Worm (Caenorhabditis elegans) whole organism, L3 larva: Measurements from ENCODE around the gene Y19D10B.8.
"Not testable (repeated sequence)": the region's sequence is repeated elsewhere in the genome, so short reads cannot be mapped to it uniquely, and the experiment has no call there.

Experiments
- R02D3.7 ChIP-seq: fragments of 150-350 bp; optimal IDR thresholded peaks from 2 replicates; lab custom pipeline; 2014; ENCODE audit warnings: missing biosample characterization, missing genetic modification characterization
- ZK546.5 ChIP-seq: sonication (generic microtip); optimal IDR thresholded peaks from 2 replicates; lab custom pipeline; 2017; ENCODE audit warnings: missing biosample characterization, missing genetic modification characterization
- aly-2 ChIP-seq: fragments of 150-350 bp; optimal IDR thresholded peaks from 2 replicates; lab custom pipeline; 2014; ENCODE audit warnings: missing biosample characterization, missing genetic modification characterization
- ama-1 ChIP-seq: fragments of 150-350 bp; optimal IDR thresholded peaks from 2 replicates; lab custom pipeline; 2018
- ceh-16 ChIP-seq: sonication (generic microtip); optimal IDR thresholded peaks from 2 replicates; lab custom pipeline; 2017; ENCODE audit warnings: missing biosample characterization, missing genetic modification characterization
- ceh-28 ChIP-seq: fragments of 150-350 bp; optimal IDR thresholded peaks from 2 replicates; lab custom pipeline; 2014; ENCODE audit warnings: missing biosample characterization, missing genetic modification reagents, missing genetic modification characterization
- daf-12 ChIP-seq: fragments of 150-350 bp; optimal IDR thresholded peaks from 2 replicates; lab custom pipeline; 2014; ENCODE audit warnings: missing biosample characterization, missing genetic modification reagents, missing genetic modification characterization
- egl-27 ChIP-seq: sonication (generic microtip); optimal IDR thresholded peaks from 4 replicates; lab custom pipeline; 2017; ENCODE audit warnings: missing biosample characterization, missing genetic modification reagents, missing genetic modification characterization
- elt-1 ChIP-seq: fragments of 150-350 bp; optimal IDR thresholded peaks from 2 replicates; lab custom pipeline; 2014; ENCODE audit warnings: missing biosample characterization, missing genetic modification characterization
- elt-2 ChIP-seq: sonication (generic microtip); optimal IDR thresholded peaks from 2 replicates; lab custom pipeline; 2016; ENCODE audit warnings: missing genetic modification reagents, mild to moderate bottlenecking, missing genetic modification characterization, missing compliant biosample characterization
- eor-1 ChIP-seq, 2 experiments: fragments of 150-350 bp; optimal IDR thresholded peaks; 2 replicates each; lab custom pipeline; 2014 to 2018; ENCODE audit warnings: missing biosample characterization in 2 of 2, missing genetic modification characterization in 2 of 2
- fkh-10 ChIP-seq: sonication (generic microtip); optimal IDR thresholded peaks from 2 replicates; lab custom pipeline; 2017; ENCODE audit warnings: missing biosample characterization, missing genetic modification reagents, missing genetic modification characterization
- fkh-2 ChIP-seq: fragments of 150-350 bp; optimal IDR thresholded peaks from 2 replicates; lab custom pipeline; 2014; ENCODE audit warnings: missing biosample characterization, missing genetic modification reagents, missing genetic modification characterization
- hmg-11 ChIP-seq: sonication (generic microtip); optimal IDR thresholded peaks from 2 replicates; lab custom pipeline; 2016; ENCODE audit warnings: missing genetic modification characterization, missing compliant biosample characterization
- jun-1 ChIP-seq: fragments of 150-350 bp; optimal IDR thresholded peaks from 2 replicates; lab custom pipeline; 2014; ENCODE audit warnings: missing biosample characterization, missing genetic modification reagents, missing genetic modification characterization
- lin-15B ChIP-seq: fragments of 150-350 bp; optimal IDR thresholded peaks from 2 replicates; lab custom pipeline; 2014; ENCODE audit warnings: missing biosample characterization, missing genetic modification characterization
- lin-39 ChIP-seq: fragments of 150-350 bp; optimal IDR thresholded peaks from 2 replicates; lab custom pipeline; 2018; ENCODE audit warnings: missing biosample characterization, missing genetic modification reagents, missing genetic modification characterization
- mdl-1 ChIP-seq: fragments of 150-350 bp; optimal IDR thresholded peaks from 2 replicates; lab custom pipeline; 2014; ENCODE audit warnings: missing biosample characterization, missing genetic modification characterization
- mml-1 ChIP-seq: fragments of 150-350 bp; sonication (generic microtip); optimal IDR thresholded peaks from 3 replicates; lab custom pipeline; 2014; ENCODE audit warnings: missing biosample characterization, missing genetic modification characterization
- nfya-1 ChIP-seq: sonication (generic microtip); optimal IDR thresholded peaks from 2 replicates; lab custom pipeline; 2017; ENCODE audit warnings: missing genetic modification characterization, mild to moderate bottlenecking, missing compliant biosample characterization, antibody characterized with exemption, moderate library complexity; ENCODE audit not compliant: insufficient read depth
- nhr-11 ChIP-seq: fragments of 150-350 bp; optimal IDR thresholded peaks from 2 replicates; lab custom pipeline; 2014; ENCODE audit warnings: missing biosample characterization, missing genetic modification characterization
- nhr-23 ChIP-seq: fragments of 150-350 bp; optimal IDR thresholded peaks from 2 replicates; lab custom pipeline; 2014; ENCODE audit warnings: missing biosample characterization, missing genetic modification reagents, missing genetic modification characterization
- nhr-237 ChIP-seq: fragments of 150-350 bp; optimal IDR thresholded peaks from 2 replicates; lab custom pipeline; 2014; ENCODE audit warnings: missing biosample characterization, missing genetic modification characterization
- nhr-25 ChIP-seq: sonication (generic microtip); optimal IDR thresholded peaks from 2 replicates; lab custom pipeline; 2017; ENCODE audit warnings: missing biosample characterization, missing genetic modification characterization
- nhr-28 ChIP-seq: fragments of 150-350 bp; optimal IDR thresholded peaks from 2 replicates; lab custom pipeline; 2014; ENCODE audit warnings: missing biosample characterization, missing genetic modification characterization
- nhr-43 ChIP-seq: sonication (generic microtip); optimal IDR thresholded peaks from 2 replicates; lab custom pipeline; 2016; ENCODE audit warnings: mild to moderate bottlenecking, missing genetic modification characterization, missing compliant biosample characterization; ENCODE audit not compliant: poor library complexity, severe bottlenecking
- nhr-67 ChIP-seq: fragments of 150-350 bp; optimal IDR thresholded peaks from 2 replicates; lab custom pipeline; 2014; ENCODE audit warnings: missing biosample characterization, missing genetic modification characterization
- nhr-76 ChIP-seq: fragments of 150-350 bp; sonication (generic microtip); optimal IDR thresholded peaks from 5 replicates; lab custom pipeline; 2014; ENCODE audit warnings: missing biosample characterization, missing genetic modification characterization
- pha-4 ChIP-seq: fragments of 150-350 bp; optimal IDR thresholded peaks from 2 replicates; lab custom pipeline; 2014; ENCODE audit warnings: missing biosample characterization, missing genetic modification reagents, missing genetic modification characterization
- pqm-1 ChIP-seq: fragments of 150-350 bp; optimal IDR thresholded peaks from 2 replicates; lab custom pipeline; 2017; ENCODE audit warnings: missing biosample characterization, missing genetic modification characterization, inconsistent platforms
- skn-1 ChIP-seq: fragments of 150-350 bp; optimal IDR thresholded peaks from 2 replicates; lab custom pipeline; 2014; ENCODE audit warnings: missing biosample characterization, missing genetic modification characterization
- tbx-2 ChIP-seq: sonication (generic microtip); optimal IDR thresholded peaks from 2 replicates; lab custom pipeline; 2016; ENCODE audit warnings: mild to moderate bottlenecking, missing genetic modification characterization, missing compliant biosample characterization
- unc-62 ChIP-seq: fragments of 150-350 bp; sonication (generic microtip); optimal IDR thresholded peaks from 4 replicates; lab custom pipeline; 2014; ENCODE audit warnings: missing biosample characterization, missing genetic modification reagents, missing genetic modification characterization
- ztf-4 ChIP-seq: fragments of 150-350 bp; optimal IDR thresholded peaks from 2 replicates; lab custom pipeline; 2014; ENCODE audit warnings: missing biosample characterization, missing genetic modification characterization

Gene Y19D10B.8

DNA sequence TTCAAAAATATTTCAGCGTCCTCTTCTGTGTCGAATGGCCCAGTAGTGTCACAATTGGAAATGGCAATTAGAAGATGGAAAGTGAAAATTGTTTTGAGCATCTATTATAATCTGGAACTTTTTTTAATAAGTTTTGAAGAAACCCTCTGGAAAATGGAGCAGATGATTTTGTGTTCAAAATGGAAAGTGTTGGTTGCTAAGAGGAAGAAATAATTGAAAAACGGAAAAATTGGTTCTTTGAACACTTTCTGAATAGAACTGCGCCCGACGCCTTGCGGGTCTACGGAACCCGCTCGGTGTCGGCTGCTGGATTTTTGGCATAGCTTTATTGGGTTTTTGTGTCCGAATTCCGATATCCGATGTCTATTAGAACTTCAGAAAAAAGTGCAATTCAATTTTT is 35.3 kb upstream of the Y19D10B.8 start, which contains the start of gene irld-28:
Gene irld-28, minus strand, starts transcription at position 101 of the 400 bp plus-strand sequence.
- TF ChIP-seq hmg-11 (tag; lab: Kevin White, UChicago) (no peak), eor-1 (tag; optimal IDR thresholded peaks at IDR 0.05; lab: Kevin White, UChicago) (no peak), mdl-1 (no peak), jun-1 (no peak), nhr-11 (no peak), ama-1 (lab: Kevin White, UChicago) (no peak), nhr-237 (tag; lab: Kevin White, UChicago) (no peak)
- TF ChIP-seq, all 47 proteins: peak for 0

DNA sequence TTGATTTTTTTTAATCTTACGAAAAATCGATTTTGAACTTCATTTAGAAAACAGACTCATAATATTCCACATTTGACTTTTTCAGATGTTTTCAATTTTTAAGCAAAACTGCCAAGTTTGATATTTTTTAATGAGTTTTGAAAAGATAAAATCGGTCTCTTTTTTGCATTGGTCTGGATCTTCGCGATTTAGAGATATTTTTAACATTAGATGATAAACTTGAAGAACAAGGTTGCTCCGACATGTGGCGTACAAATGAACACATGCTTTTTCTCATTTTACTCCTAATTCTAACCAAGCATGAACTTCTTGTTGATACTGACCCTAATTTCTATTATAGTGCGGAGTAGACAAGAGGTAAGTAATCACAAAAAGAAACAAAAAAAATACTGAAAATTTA is 30.8 kb upstream of the Y19D10B.8 start, which contains the start of gene irld-32:
Gene irld-32, plus strand, starts transcription at position 301 of the 400 bp plus-strand sequence.
- TF ChIP-seq pha-4, lin-39, ceh-16 (tag; lab: Kevin White, UChicago): not testable (repeated sequence)

DNA sequence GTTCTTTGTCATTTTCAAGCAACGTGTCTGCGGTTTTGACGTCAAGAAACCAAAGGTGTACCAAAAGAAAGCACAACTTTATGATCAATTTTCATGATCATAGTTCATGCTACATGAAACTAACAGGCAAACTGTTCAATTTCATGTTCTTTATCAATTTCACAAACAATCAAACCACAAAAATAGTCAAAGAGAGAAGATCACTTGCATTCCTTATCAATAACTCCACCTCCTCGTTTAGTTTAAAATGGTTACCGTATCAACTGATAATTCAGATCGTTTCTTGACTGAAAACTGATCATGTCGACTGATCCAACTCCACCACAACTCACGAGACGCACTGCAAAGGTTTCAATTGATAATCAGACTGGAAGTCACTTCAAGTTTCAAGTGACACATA is 29.3 kb upstream of the Y19D10B.8 start, which contains the start of gene pud-1.1:
Gene pud-1.1, plus strand, starts transcription at position 301 of the 400 bp plus-strand sequence.
- TF ChIP-seq mml-1 (tag; lab: Kevin White, UChicago); pqm-1 (tag; lab: Kevin White, UChicago); daf-12: not testable (repeated sequence)

ce11 chrV:2327124-2327523 is 26.3 kb upstream of the Y19D10B.8 start:
- TF ChIP-seq fkh-10 (GFP tag; lab: Kevin White, UChicago) (no peak), R02D3.7 (no peak), elt-1 (no peak), pqm-1 (tag; lab: Kevin White, UChicago) (peak; percentile 99), ceh-28 (no peak), daf-12 (no peak), nhr-28 (tag; lab: Kevin White, UChicago) (no peak), hmg-11 (tag; lab: Kevin White, UChicago) (no peak), jun-1 (peak; percentile 58), nhr-237 (tag; lab: Kevin White, UChicago) (no peak), ama-1 (lab: Kevin White, UChicago) (no peak), nhr-11 (no peak), elt-2 (peak; percentile 98), pha-4 (tag; lab: Kevin White, UChicago) (peak; percentile 30), egl-27 (tag; lab: Kevin White, UChicago) (no peak), nhr-67 (tag; lab: Kevin White, UChicago) (no peak), nfya-1 (tag; lab: Kevin White, UChicago) (peak; percentile 41)

DNA sequence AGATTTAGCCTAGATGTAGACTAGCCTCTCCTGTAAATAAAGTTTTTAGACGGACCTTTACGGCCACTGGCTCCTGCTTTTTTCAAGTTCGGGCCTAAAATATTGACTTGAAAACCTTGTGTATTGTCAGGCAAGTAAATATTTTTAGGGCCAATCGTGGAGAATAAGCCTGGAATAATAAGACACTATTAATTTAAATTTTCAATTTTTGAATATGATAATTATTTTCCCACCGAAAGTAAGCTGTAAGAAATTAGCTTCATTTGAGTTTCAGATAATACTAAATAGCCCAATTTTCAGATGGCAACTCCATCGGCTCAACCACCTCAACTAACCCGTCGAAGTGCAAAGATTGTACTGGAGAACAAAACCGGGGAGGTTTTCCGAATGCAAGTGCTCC is 25.6 kb upstream of the Y19D10B.8 start, which contains the start of gene pud-4:
Gene pud-4, plus strand, starts transcription at position 301 of the 400 bp plus-strand sequence.
- no peak for TF ChIP-seq tbx-2 (tag; lab: Kevin White, UChicago)
- no peak for TF ChIP-seq elt-1
- no peak for TF ChIP-seq hmg-11 (tag; lab: Kevin White, UChicago)
- TF ChIP-seq unc-62 (GFP tag; lab: Kevin White, UChicago): no peak
- no peak for TF ChIP-seq daf-12
- no peak for TF ChIP-seq ztf-4
- TF ChIP-seq fkh-10 (GFP tag; lab: Kevin White, UChicago): no peak
- no peak for TF ChIP-seq nhr-25 (tag; lab: Kevin White, UChicago)
- TF ChIP-seq nfya-1 (tag; lab: Kevin White, UChicago): no peak
- no peak for TF ChIP-seq aly-2 (tag; lab: Kevin White, UChicago)
- no peak for TF ChIP-seq fkh-2 (tag; lab: Kevin White, UChicago)
- TF ChIP-seq nhr-76: no peak
- TF ChIP-seq nhr-43: no peak

DNA sequence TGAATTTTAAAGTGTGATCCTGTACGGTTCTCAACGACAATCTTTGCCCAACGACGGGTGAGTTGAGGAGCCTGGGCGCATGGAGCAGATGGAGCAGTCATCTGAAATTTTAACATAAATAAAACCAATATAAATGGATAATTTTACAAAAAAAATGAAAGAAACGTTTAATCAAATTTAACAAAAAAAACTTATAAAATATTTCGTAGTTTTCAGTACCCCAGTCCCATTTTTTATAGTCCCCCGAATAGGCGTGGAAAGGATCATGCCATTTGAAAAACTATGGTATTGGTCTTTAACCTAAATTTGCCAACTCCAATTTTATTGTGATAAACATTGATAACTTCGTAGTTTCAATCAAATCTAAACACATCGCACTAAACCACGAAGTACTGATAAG is 24.2 kb upstream of the Y19D10B.8 start, which contains the start of gene pud-3:
Gene pud-3, minus strand, starts transcription at position 101 of the 400 bp plus-strand sequence.
- no peak for TF ChIP-seq ZK546.5 (tag; lab: Kevin White, UChicago)
- TF ChIP-seq skn-1 (tag; lab: Kevin White, UChicago): no peak
- no peak for TF ChIP-seq jun-1
- TF ChIP-seq lin-15B (tag; lab: Kevin White, UChicago): no peak
- TF ChIP-seq nhr-43: no peak
- TF ChIP-seq pqm-1 (tag; lab: Kevin White, UChicago): peak; percentile 41
- no peak for TF ChIP-seq nhr-23 (tag; lab: Kevin White, UChicago)
